Fruit fly (Drosophila melanogaster) Kc167 (cell line): ENCODE data around the gene CG3638.

Experiments
- Myc ChIP-seq: fragments of >200 bp; optimal IDR thresholded peaks from 2 replicates; lab custom pipeline; 2017; ENCODE audit warnings: missing external identifiers
- h ChIP-seq: fragments of >200 bp; optimal IDR thresholded peaks from 3 replicates; lab custom pipeline; 2018; ENCODE audit warnings: missing external identifiers
- insv ChIP-seq: fragments of >200 bp; optimal IDR thresholded peaks from 3 replicates; lab custom pipeline; 2018; ENCODE audit warnings: missing external identifiers

dm6 chrX:1179865-1180264 is 56.6 kb downstream of the CG3638 start, which contains the start of gene CG11379:
- TF ChIP-seq insv (lab: Kevin White, UChicago): no peak
- TF ChIP-seq h (lab: Kevin White, UChicago): no peak
- TF ChIP-seq Myc (lab: Kevin White, UChicago): no peak
